Worm (Caenorhabditis elegans): ENCODE data around the gene str-247.

DNA sequence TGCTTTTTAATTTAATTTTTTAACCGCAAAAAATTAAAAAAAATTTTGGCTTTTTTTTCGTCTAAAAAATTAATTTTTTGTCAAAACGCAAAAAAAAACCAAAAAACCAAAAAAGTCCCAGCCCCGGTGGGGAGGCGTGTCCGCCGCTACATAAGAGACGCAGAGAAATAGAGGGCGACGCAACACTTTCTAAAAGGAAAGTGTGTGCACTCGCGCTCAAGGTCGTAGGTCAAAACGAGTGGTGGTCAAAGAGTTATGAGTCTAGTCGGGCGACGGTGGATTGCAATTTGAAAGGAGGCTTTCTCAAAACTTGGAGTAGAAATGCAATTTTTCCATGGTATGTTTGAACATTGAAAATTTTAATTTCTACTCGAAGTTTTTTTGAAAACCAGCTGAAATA is 50.7 kb downstream of the str-247 start:
- TF ChIP-seq nhr-25 (tag; optimal IDR thresholded peaks at IDR 0.05) = no peak
- TF ChIP-seq ztf-11 (tag; optimal IDR thresholded peaks at IDR 0.05) = no peak
- no peak for TF ChIP-seq ama-1 (optimal IDR thresholded peaks at IDR 0.05)
- TF ChIP-seq elt-1 (tag; optimal IDR thresholded peaks at IDR 0.05) = no peak
- no peak for TF ChIP-seq fos-1 (tag; optimal IDR thresholded peaks at IDR 0.05)
- no peak for TF ChIP-seq unc-39 (tag; optimal IDR thresholded peaks at IDR 0.05)
- TF ChIP-seq lin-11 (tag; optimal IDR thresholded peaks at IDR 0.05) = no peak
- TF ChIP-seq mab-5 (tag; optimal IDR thresholded peaks at IDR 0.05) = no peak
- no peak for TF ChIP-seq lin-13 (GFP tag; optimal IDR thresholded peaks at IDR 0.05)
- TF ChIP-seq blmp-1 (tag; optimal IDR thresholded peaks at IDR 0.05; ENCODE audit: insufficient read depth) = no peak

Measured in whole organism, L2 larva.